Worm (Caenorhabditis elegans) whole organism, young adult: ENCODE data around the gene C07D10.5.

Experiments used
- B0035.1 ChIP-seq: sonication (generic microtip); optimal IDR thresholded peaks from 2 replicates; lab custom pipeline; 2016; ENCODE audit warnings: missing genetic modification characterization, mild to moderate bottlenecking, missing compliant biosample characterization, missing genotype, missing genetic modification reagents
- C17E4.6 ChIP-seq: fragments of 200-800 bp; sonication (Bioruptor generic); IDR thresholded peaks from 2 replicates; pipeline ENCODE4 v1.3.6; 2022; ENCODE audit warnings: missing genetic modification reagents, missing genetic modification characterization, missing compliant biosample characterization
- F23B12.7 ChIP-seq: sonication (generic microtip); optimal IDR thresholded peaks from 2 replicates; lab custom pipeline; 2017; ENCODE audit warnings: missing genetic modification characterization, mild to moderate bottlenecking, missing compliant biosample characterization, antibody characterized with exemption, moderate library complexity; ENCODE audit not compliant: insufficient read depth
- K11D2.4 ChIP-seq: fragments of 200-800 bp; sonication (Bioruptor generic); IDR thresholded peaks from 2 replicates; pipeline ENCODE4 v1.3.6; 2022; ENCODE audit warnings: missing genetic modification reagents, missing genetic modification characterization, missing compliant biosample characterization
- athp-1 ChIP-seq: sonication (generic microtip); optimal IDR thresholded peaks from 2 replicates; lab custom pipeline; 2017; ENCODE audit warnings: mild to moderate bottlenecking, missing genetic modification characterization, missing compliant biosample characterization
- attf-3 ChIP-seq: fragments of 200-800 bp; sonication (Bioruptor generic); conservative IDR thresholded peaks from 2 replicates; pipeline ENCODE4 v1.3.6; 2022; ENCODE audit warnings: missing genetic modification reagents, missing genetic modification characterization, missing compliant biosample characterization
- attf-5 ChIP-seq: fragments of 200-800 bp; sonication (Bioruptor generic); optimal IDR thresholded peaks from 2 replicates; lab custom pipeline; 2018; ENCODE audit warnings: mild to moderate bottlenecking, missing genetic modification characterization, missing compliant biosample characterization
- attf-6 ChIP-seq: fragments of 200-800 bp; sonication (Bioruptor generic); IDR thresholded peaks from 2 replicates; pipeline ENCODE4 v1.3.6; 2022; ENCODE audit warnings: missing genetic modification reagents, missing genetic modification characterization, missing compliant biosample characterization
- cebp-1 ChIP-seq, 2 experiments: fragments of 200-800 bp in 1 of 2; sonication (Bioruptor generic) in 1 of 2; sonication (generic microtip) in 1 of 2; IDR thresholded peaks in 1 of 2; optimal IDR thresholded peaks in 1 of 2; 2 replicates each; pipeline versions ENCODE4 v1.3.6 to Lab custom; 2017 to 2022; ENCODE audit warnings: missing compliant biosample characterization in 2 of 2, missing genetic modification characterization in 2 of 2, mild to moderate bottlenecking in 1 of 2, missing genetic modification reagents in 1 of 2, moderate library complexity in 1 of 2
- ceh-40 ChIP-seq: fragments of 200-800 bp; sonication (Bioruptor generic); IDR thresholded peaks from 2 replicates; pipeline ENCODE4 v1.3.6; 2022; ENCODE audit warnings: missing genetic modification characterization, missing compliant biosample characterization
- die-1 ChIP-seq: sonication (generic microtip); optimal IDR thresholded peaks from 2 replicates; lab custom pipeline; 2016; ENCODE audit warnings: missing genotype, mild to moderate bottlenecking, missing genetic modification characterization, missing compliant biosample characterization
- efl-1 ChIP-seq: fragments of 150-350 bp; optimal IDR thresholded peaks from 2 replicates; lab custom pipeline; 2014; ENCODE audit warnings: missing biosample characterization, missing genetic modification reagents, missing genetic modification characterization
- egl-18 ChIP-seq: fragments of 200-800 bp; sonication (Bioruptor generic); IDR thresholded peaks from 2 replicates; pipeline ENCODE4 v1.3.6; 2022; ENCODE audit warnings: missing genetic modification reagents, missing genetic modification characterization, missing compliant biosample characterization
- egrh-3 ChIP-seq: fragments of 200-800 bp; sonication (Bioruptor generic); IDR thresholded peaks from 2 replicates; pipeline ENCODE4 v1.3.6; 2022; ENCODE audit warnings: missing genetic modification reagents, missing genetic modification characterization, missing compliant biosample characterization
- ekl-4 ChIP-seq: fragments of 200-800 bp; sonication (Bioruptor generic); IDR thresholded peaks from 2 replicates; pipeline ENCODE4 v1.3.6; 2022; ENCODE audit warnings: missing genetic modification reagents, missing genetic modification characterization, missing compliant biosample characterization
- fkh-3 ChIP-seq: sonication (generic microtip); optimal IDR thresholded peaks from 2 replicates; lab custom pipeline; 2016; ENCODE audit warnings: mild to moderate bottlenecking, missing genetic modification characterization, missing compliant biosample characterization
- hmg-1.2 ChIP-seq: fragments of 200-800 bp; sonication (Bioruptor generic); IDR thresholded peaks from 2 replicates; pipeline ENCODE4 v1.3.6; 2022; ENCODE audit warnings: missing genetic modification reagents, missing genetic modification characterization, missing compliant biosample characterization
- hsf-1 ChIP-seq: fragments of 200-800 bp; sonication (Bioruptor generic); IDR thresholded peaks from 2 replicates; pipeline ENCODE4 v1.3.6; 2022; ENCODE audit warnings: missing genetic modification reagents, missing genetic modification characterization, missing compliant biosample characterization
- let-526 ChIP-seq: fragments of 200-800 bp; sonication (Bioruptor generic); IDR thresholded peaks from 2 replicates; pipeline ENCODE4 v1.3.6; 2022; ENCODE audit warnings: missing genetic modification reagents, missing genetic modification characterization, missing compliant biosample characterization
- lsy-27 ChIP-seq: sonication (generic microtip); optimal IDR thresholded peaks from 2 replicates; lab custom pipeline; 2017; ENCODE audit warnings: missing genetic modification characterization, mild to moderate bottlenecking, missing compliant biosample characterization, antibody characterized with exemption, missing genotype, borderline replicate concordance; ENCODE audit not compliant: insufficient read depth
- madf-3 ChIP-seq: fragments of 200-800 bp; sonication (Bioruptor generic); IDR thresholded peaks from 2 replicates; pipeline ENCODE4 v1.3.6; 2022; ENCODE audit warnings: missing genetic modification reagents, missing genetic modification characterization, missing compliant biosample characterization
- madf-6 ChIP-seq: fragments of 200-800 bp; sonication (Bioruptor generic); IDR thresholded peaks from 2 replicates; pipeline ENCODE4 v1.3.6; 2022; ENCODE audit warnings: missing genetic modification reagents, missing genetic modification characterization, missing compliant biosample characterization
- nfyb-1 ChIP-seq: fragments of 200-800 bp; sonication (Bioruptor generic); IDR thresholded peaks from 2 replicates; pipeline ENCODE4 v1.3.6; 2022; ENCODE audit warnings: missing genetic modification reagents, missing genetic modification characterization, missing compliant biosample characterization
- nhr-27 ChIP-seq: fragments of 200-800 bp; sonication (Bioruptor generic); optimal IDR thresholded peaks from 2 replicates; lab custom pipeline; 2018; ENCODE audit warnings: mild to moderate bottlenecking, missing genetic modification characterization, moderate library complexity, missing compliant biosample characterization
- nhr-80 ChIP-seq: sonication (generic microtip); optimal IDR thresholded peaks from 2 replicates; lab custom pipeline; 2016; ENCODE audit warnings: missing genetic modification characterization, missing compliant biosample characterization
- nhr-90 ChIP-seq: sonication (generic microtip); optimal IDR thresholded peaks from 2 replicates; lab custom pipeline; 2016; ENCODE audit warnings: missing genotype, mild to moderate bottlenecking, missing genetic modification characterization, missing compliant biosample characterization
- pbrm-1 ChIP-seq: fragments of 200-800 bp; sonication (Bioruptor generic); IDR thresholded peaks from 2 replicates; pipeline ENCODE4 v1.3.6; 2022; ENCODE audit warnings: missing genetic modification reagents, missing genetic modification characterization, missing compliant biosample characterization
- rpc-1 ChIP-seq, 2 experiments: fragments of 150-350 bp in 1 of 2; sonication (generic microtip) in 1 of 2; optimal IDR thresholded peaks; 2 replicates each; lab custom pipeline; 2014 to 2018; ENCODE audit warnings: missing biosample characterization in 1 of 2, missing genetic modification characterization in 1 of 2, missing genetic modification reagents in 1 of 2, missing genotype in 1 of 2
- snpc-1.1 ChIP-seq: sonication (generic microtip); optimal IDR thresholded peaks from 2 replicates; lab custom pipeline; 2017; ENCODE audit warnings: missing genetic modification characterization, mild to moderate bottlenecking, missing compliant biosample characterization, antibody characterized with exemption, moderate library complexity, missing genotype, missing genetic modification reagents; ENCODE audit not compliant: insufficient read depth
- snpc-3.4 ChIP-seq: sonication (generic microtip); optimal IDR thresholded peaks from 2 replicates; lab custom pipeline; 2017; ENCODE audit warnings: missing genetic modification characterization, mild to moderate bottlenecking, missing compliant biosample characterization, antibody characterized with exemption, moderate library complexity, missing genotype, missing genetic modification reagents
- snpc-4 ChIP-seq, 5 experiments: fragments of 150-350 bp in 1 of 5; sonication (generic microtip) in 4 of 5; optimal IDR thresholded peaks; 2 replicates each; lab custom pipeline; 2014 to 2018; ENCODE audit warnings: missing genetic modification characterization in 5 of 5, missing biosample characterization in 3 of 5, antibody characterized with exemption in 2 of 5, mild to moderate bottlenecking in 2 of 5, missing compliant biosample characterization in 2 of 5, missing genotype in 2 of 5, moderate library complexity in 2 of 5, missing genetic modification reagents in 1 of 5
- unc-62 ChIP-seq: fragments of 150-350 bp; optimal IDR thresholded peaks from 2 replicates; lab custom pipeline; 2014; ENCODE audit warnings: missing biosample characterization, missing genetic modification reagents, missing genetic modification characterization
- zim-3 ChIP-seq: sonication (generic microtip); optimal IDR thresholded peaks from 2 replicates; lab custom pipeline; 2017; ENCODE audit warnings: mild to moderate bottlenecking, missing genetic modification characterization, moderate library complexity, missing compliant biosample characterization
- ztf-18 ChIP-seq: sonication (generic microtip); optimal IDR thresholded peaks from 2 replicates; lab custom pipeline; 2016; ENCODE audit warnings: missing genotype, mild to moderate bottlenecking, missing genetic modification characterization, missing compliant biosample characterization
- ztf-26 ChIP-seq: sonication (generic microtip); optimal IDR thresholded peaks from 2 replicates; lab custom pipeline; 2017; ENCODE audit warnings: missing genetic modification characterization, missing compliant biosample characterization
- ztf-28 ChIP-seq: fragments of 200-800 bp; sonication (Bioruptor generic); IDR thresholded peaks from 2 replicates; pipeline ENCODE4 v1.3.6; 2022; ENCODE audit warnings: missing genetic modification reagents, missing genetic modification characterization, missing compliant biosample characterization

The C07D10.5 gene

ce11 chrII:7371574-7371973 lies 9.8 kb upstream of the C07D10.5 start:
- TF ChIP-seq snpc-4 (GFP tag; optimal IDR thresholded peaks at IDR 0.05; lab: Kevin White, UChicago) = peak; percentile 40
- TF ChIP-seq snpc-4 (tag; optimal IDR thresholded peaks at IDR 0.05; lab: Kevin White, UChicago) = peak in 2 of 4 experiments; percentile 89 to 93

- TF ChIP-seq pbrm-1 (GFP tag; lab: Robert Waterston, UW) (peak; percentile 44; the same call in 1 of the 2 replicates), hsf-1 (GFP tag; lab: Robert Waterston, UW) (0 out of 2 replicates have a peak, but pooled peaks have one; percentile 56), madf-6 (GFP tag; lab: Robert Waterston, UW) (peak; percentile 60), hmg-1.2 (0 out of 2 replicates have a peak, but pooled peaks have one; percentile 21), nfyb-1 (GFP tag; lab: Robert Waterston, UW) (peak; percentile 30; the same call in 1 of the 2 replicates), ekl-4 (peak; percentile 42), C17E4.6 (GFP tag; lab: Robert Waterston, UW) (0 out of 2 replicates have a peak, but pooled peaks have one; percentile 30), ztf-28 (0 out of 2 replicates have a peak, but pooled peaks have one; percentile 32)
Observed at ce11 chrII:7372371-7372770, 9.0 kb upstream of the C07D10.5 start.

ce11 chrII:7374143-7374542 lies 7.2 kb upstream of the C07D10.5 start, which contains the start of the genes mtch-1 and rpb-4:
TSS of gene mtch-1 (minus strand) at chrII:7374166.
TSS of gene rpb-4 (plus strand) at chrII:7374495.
- peak; percentile 23 for TF ChIP-seq snpc-3.4 (tag; lab: Kevin White, UChicago)
- no peak for TF ChIP-seq fkh-3 (tag; lab: Kevin White, UChicago)
- peak; percentile 19 for TF ChIP-seq nhr-80 (tag; lab: Kevin White, UChicago)
- TF ChIP-seq snpc-4 (GFP tag; optimal IDR thresholded peaks at IDR 0.05; lab: Kevin White, UChicago) = peak; percentile 39
- TF ChIP-seq snpc-4 (tag; optimal IDR thresholded peaks at IDR 0.05; lab: Kevin White, UChicago) = peak in 1 of 4 experiments; percentile 34
- no peak for TF ChIP-seq nhr-90
- peak; percentile 11 for TF ChIP-seq rpc-1 (optimal IDR thresholded peaks at IDR 0.05; lab: Kevin White, UChicago)
- no peak for TF ChIP-seq rpc-1 (tag; optimal IDR thresholded peaks at IDR 0.05; lab: Kevin White, UChicago)
- TF ChIP-seq F23B12.7 (tag; lab: Kevin White, UChicago) = peak; percentile 33
- peak; percentile 13 for TF ChIP-seq attf-5 (GFP tag; lab: Kevin White, UChicago)
- TF ChIP-seq ztf-26 = no peak
- no peak for TF ChIP-seq ekl-4
- TF ChIP-seq snpc-1.1 = peak; percentile 44
- peak; percentile 12 for TF ChIP-seq ztf-18

- no peak for TF ChIP-seq attf-3 (GFP tag; lab: Robert Waterston, UW)
- no peak for TF ChIP-seq attf-6 (GFP tag; lab: Robert Waterston, UW)
- no peak for TF ChIP-seq hmg-1.2
- TF ChIP-seq B0035.1 = no peak
- no peak for TF ChIP-seq madf-6 (GFP tag; lab: Robert Waterston, UW)
- TF ChIP-seq die-1 = no peak
- no peak for TF ChIP-seq madf-3
- no peak for TF ChIP-seq egrh-3 (GFP tag; lab: Robert Waterston, UW)
Observed at ce11 chrII:7374980-7375379, 6.4 kb upstream of the C07D10.5 start, which contains the start of gene F43E2.1. TSS of gene F43E2.1 (plus strand) at chrII:7375280.

ce11 chrII:7379021-7379420 lies 2.3 kb upstream of the C07D10.5 start, which contains the start of gene C07D10.6:
TSS of gene C07D10.6 (plus strand) at chrII:7379321.
- TF ChIP-seq nhr-27 (no peak), B0035.1 (no peak)

- TF ChIP-seq efl-1 (no peak), nhr-80 (tag; lab: Kevin White, UChicago) (peak; percentile 68), cebp-1 (GFP tag; IDR thresholded peaks at IDR 0.05; lab: Robert Waterston, UW) (no peak), cebp-1 (tag; optimal IDR thresholded peaks at IDR 0.05; lab: Kevin White, UChicago) (no peak), lsy-27 (tag; lab: Kevin White, UChicago) (no peak), egl-18 (GFP tag; lab: Robert Waterston, UW) (no peak), ceh-40 (GFP tag; lab: Robert Waterston, UW) (no peak), zim-3 (tag; lab: Kevin White, UChicago) (no peak), let-526 (GFP tag; lab: Robert Waterston, UW) (no peak), unc-62 (GFP tag; lab: Kevin White, UChicago) (peak; percentile 33), K11D2.4 (GFP tag; lab: Robert Waterston, UW) (no peak), die-1 (no peak), athp-1 (tag; lab: Kevin White, UChicago) (no peak)
- TF ChIP-seq, all 124 proteins: peak for 2
Observed at ce11 chrII:7381947-7382346, 586 bp downstream of the C07D10.5 start.
